Worm (Caenorhabditis elegans) whole organism, young adult: ENCODE results near the gene tbx-39.
A peak's percentile ranks its signal among the peaks of the same experiment; 100 is the strongest.

Source experiments
- attf-3 ChIP-seq: fragments of 200-800 bp; sonication (Bioruptor generic); conservative IDR thresholded peaks from 2 replicates; pipeline ENCODE4 v1.3.6; 2022; ENCODE audit warnings: missing genetic modification reagents, missing genetic modification characterization, missing compliant biosample characterization
- ceh-58 ChIP-seq: fragments of 200-800 bp; sonication (Bioruptor generic); IDR thresholded peaks from 2 replicates; pipeline ENCODE4 v1.3.6; 2022; ENCODE audit warnings: missing genetic modification characterization, missing compliant biosample characterization
- die-1 ChIP-seq: sonication (generic microtip); optimal IDR thresholded peaks from 2 replicates; lab custom pipeline; 2016; ENCODE audit warnings: missing genotype, mild to moderate bottlenecking, missing genetic modification characterization, missing compliant biosample characterization
- egl-18 ChIP-seq: fragments of 200-800 bp; sonication (Bioruptor generic); IDR thresholded peaks from 2 replicates; pipeline ENCODE4 v1.3.6; 2022; ENCODE audit warnings: missing genetic modification reagents, missing genetic modification characterization, missing compliant biosample characterization
- gei-17 ChIP-seq: fragments of 200-800 bp; sonication (Bioruptor generic); optimal IDR thresholded peaks from 2 replicates; lab custom pipeline; 2018; ENCODE audit warnings: mild to moderate bottlenecking, missing genetic modification characterization, missing compliant biosample characterization
- hlh-26 ChIP-seq: fragments of 200-800 bp; sonication (Bioruptor generic); conservative IDR thresholded peaks from 2 replicates; pipeline ENCODE4 v1.3.6; 2022; ENCODE audit warnings: missing genetic modification reagents, missing genetic modification characterization, missing compliant biosample characterization
- hsf-1 ChIP-seq: fragments of 200-800 bp; sonication (Bioruptor generic); IDR thresholded peaks from 2 replicates; pipeline ENCODE4 v1.3.6; 2022; ENCODE audit warnings: missing genetic modification reagents, missing genetic modification characterization, missing compliant biosample characterization
- lir-1 ChIP-seq: fragments of 200-800 bp; sonication (Bioruptor generic); conservative IDR thresholded peaks from 2 replicates; pipeline ENCODE4 v1.3.6; 2022; ENCODE audit warnings: missing genetic modification reagents, missing genetic modification characterization, missing compliant biosample characterization
- madf-10 ChIP-seq: sonication (generic microtip); optimal IDR thresholded peaks from 2 replicates; lab custom pipeline; 2016; ENCODE audit warnings: mild to moderate bottlenecking, missing genetic modification characterization, missing compliant biosample characterization
- nhr-179 ChIP-seq: sonication (generic microtip); optimal IDR thresholded peaks from 2 replicates; lab custom pipeline; 2016; ENCODE audit warnings: mild to moderate bottlenecking, missing genetic modification characterization, missing compliant biosample characterization
- nhr-90 ChIP-seq: sonication (generic microtip); optimal IDR thresholded peaks from 2 replicates; lab custom pipeline; 2016; ENCODE audit warnings: missing genotype, mild to moderate bottlenecking, missing genetic modification characterization, missing compliant biosample characterization
- pha-4 ChIP-seq: fragments of 150-350 bp; sonication (generic microtip); optimal IDR thresholded peaks from 2 replicates; lab custom pipeline; 2014; ENCODE audit warnings: missing biosample characterization, missing genetic modification reagents, missing genetic modification characterization
- tlf-1 ChIP-seq: fragments of 200-800 bp; sonication (Bioruptor generic); optimal IDR thresholded peaks from 2 replicates; lab custom pipeline; 2018; ENCODE audit warnings: mild to moderate bottlenecking, missing genetic modification characterization, missing compliant biosample characterization
- xnd-1 ChIP-seq: sonication (generic microtip); optimal IDR thresholded peaks from 2 replicates; lab custom pipeline; 2016; ENCODE audit warnings: missing genotype, missing genetic modification reagents, missing genetic modification characterization, missing compliant biosample characterization

Gene tbx-39

ce11 chrIV:15361244-15361643, 37.6 kb downstream of the tbx-39 start, which contains the start of gene cpna-4:
cpna-4 (plus strand) TSS chrIV:15361544.
- no peak for TF ChIP-seq attf-3 (GFP tag; lab: Robert Waterston, UW)
- TF ChIP-seq pha-4: no peak
- no peak for TF ChIP-seq nhr-90 (tag; lab: Kevin White, UChicago)
- TF ChIP-seq die-1: no peak
- TF ChIP-seq gei-17 (GFP tag; lab: Kevin White, UChicago): no peak
- TF ChIP-seq egl-18 (GFP tag; lab: Robert Waterston, UW): no peak
- TF ChIP-seq xnd-1 (tag; lab: Kevin White, UChicago): no peak

- TF ChIP-seq madf-10 (tag; lab: Kevin White, UChicago): no peak
- no peak for TF ChIP-seq hsf-1 (GFP tag; lab: Robert Waterston, UW)
- no peak for TF ChIP-seq ceh-58 (GFP tag; lab: Robert Waterston, UW)
- TF ChIP-seq hlh-26 (GFP tag; lab: Robert Waterston, UW): no peak
- TF ChIP-seq nhr-179: no peak
- TF ChIP-seq lir-1: no peak
- TF ChIP-seq tlf-1 (GFP tag; lab: Kevin White, UChicago): no peak
Observed at ce11 chrIV:15361884-15362283, 38.2 kb downstream of the tbx-39 start.

- TF ChIP-seq hsf-1 (GFP tag; lab: Robert Waterston, UW): peak; percentile 94
Observed at ce11 chrIV:15374038-15374437, 50.3 kb downstream of the tbx-39 start.
